Fruit fly (Drosophila melanogaster): ENCODE results near the gene SPE.

The SPE gene

DNA sequence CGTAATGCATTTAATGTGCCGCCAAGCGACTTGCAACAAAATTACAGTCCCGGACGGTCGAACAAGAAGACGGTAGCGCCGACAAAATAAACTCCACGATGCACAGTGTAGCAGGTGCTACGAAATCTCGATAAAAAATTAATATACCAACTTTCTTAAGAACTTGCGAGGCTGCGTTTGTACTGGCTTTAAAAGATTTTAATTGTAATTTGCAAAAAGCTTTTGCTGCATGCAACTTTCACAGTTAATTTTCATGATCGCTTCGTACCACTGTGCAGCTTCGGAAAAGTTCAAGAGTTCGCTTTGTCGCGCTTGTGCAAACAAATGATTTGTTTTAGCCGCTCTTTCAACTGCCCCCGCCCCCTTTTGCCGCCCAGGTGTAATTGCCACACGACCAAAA, 39.9 kb upstream of the SPE start (continued):
- peak; percentile 57 for TF ChIP-seq slp2 (GFP tag; optimal IDR thresholded peaks at IDR 0.05)
- peak; percentile 45 for TF ChIP-seq CG17829 (tag; optimal IDR thresholded peaks at IDR 0.05)
- TF ChIP-seq Nf-YA (GFP tag; IDR thresholded peaks at IDR 0.05) = no peak
- peak; percentile 55; the same call in 1 of the 2 replicates for TF ChIP-seq CG6272 (GFP tag; IDR thresholded peaks at IDR 0.05)
- no peak for TF ChIP-seq pb (GFP tag; optimal IDR thresholded peaks at IDR 0.05)
- TF ChIP-seq dmrt99B (tag; optimal IDR thresholded peaks at IDR 0.05) = peak; percentile 86
- TF ChIP-seq CG10654 (GFP tag; optimal IDR thresholded peaks at IDR 0.05) = peak; percentile 51
- no peak for TF ChIP-seq trh (GFP tag; optimal IDR thresholded peaks at IDR 0.05)
- peak; percentile 73 for TF ChIP-seq CG2712 (tag; optimal IDR thresholded peaks at IDR 0.05)
- peak; percentile 83 for TF ChIP-seq CG14441 (GFP tag; IDR thresholded peaks at IDR 0.05)
- peak; percentile 59 for TF ChIP-seq onecut (GFP tag; IDR thresholded peaks at IDR 0.05)
- TF ChIP-seq CG7987 (GFP tag; optimal IDR thresholded peaks at IDR 0.05) = peak; percentile 5
- TF ChIP-seq CG2199 (GFP tag; IDR thresholded peaks at IDR 0.05) = peak; percentile 49; the same call in 1 of the 3 replicates
- peak; percentile 50 for TF ChIP-seq Atf-2 (GFP tag; optimal IDR thresholded peaks at IDR 0.05)
- TF ChIP-seq Ptx1 (GFP tag; IDR thresholded peaks at IDR 0.05) = peak; percentile 83
- peak; percentile 80 for TF ChIP-seq CG4424 (GFP tag; optimal IDR thresholded peaks at IDR 0.05)
- no peak for TF ChIP-seq Dp (GFP tag; optimal IDR thresholded peaks at IDR 0.05)
- no peak for TF ChIP-seq CG15696 (tag; optimal IDR thresholded peaks at IDR 0.05)
- peak; percentile 54 for TF ChIP-seq CG43689 (GFP tag; IDR thresholded peaks at IDR 0.05)
- peak; percentile 73 for TF ChIP-seq HHEX (GFP tag; optimal IDR thresholded peaks at IDR 0.05)
- peak; percentile 79 for TF ChIP-seq Blimp-1 (GFP tag; optimal IDR thresholded peaks at IDR 0.05)
- TF ChIP-seq zen (tag; optimal IDR thresholded peaks at IDR 0.05) = peak; percentile 19
- no peak for TF ChIP-seq CG3838 (GFP tag; optimal IDR thresholded peaks at IDR 0.05)
- TF ChIP-seq nmo (GFP tag; optimal IDR thresholded peaks at IDR 0.05) = peak; percentile 73
- TF ChIP-seq chif (GFP tag; optimal IDR thresholded peaks at IDR 0.05) = peak; percentile 69 to 77
- peak; percentile 37; the same call in 1 of the 3 replicates for TF ChIP-seq CG14860 (GFP tag; IDR thresholded peaks at IDR 0.05; ENCODE audit: partially characterized antibody)
- no peak for TF ChIP-seq pita (GFP tag; optimal IDR thresholded peaks at IDR 0.05)
- no peak for TF ChIP-seq Lpt (GFP tag; optimal IDR thresholded peaks at IDR 0.05)
- no peak for TF ChIP-seq Bgb (GFP tag; IDR thresholded peaks at IDR 0.05; ENCODE audit: partially characterized antibody)
- TF ChIP-seq CG15073 (GFP tag; optimal IDR thresholded peaks at IDR 0.05) = no peak
- TF ChIP-seq Spps (tag; optimal IDR thresholded peaks at IDR 0.05) = peak; percentile 48
- peak; percentile 71 for TF ChIP-seq ara (GFP tag; IDR thresholded peaks at IDR 0.05)
- peak; percentile 89 for TF ChIP-seq vvl (GFP tag; IDR thresholded peaks at IDR 0.05)
- TF ChIP-seq CG7271 (tag; optimal IDR thresholded peaks at IDR 0.05) = no peak
- TF ChIP-seq CG8359 (GFP tag; optimal IDR thresholded peaks at IDR 0.05; ENCODE audit: borderline replicate concordance) = peak; percentile 12
- TF ChIP-seq Hr78 (GFP tag; optimal IDR thresholded peaks at IDR 0.05) = peak in 1 of 2 experiments; percentile 85
- no peak for TF ChIP-seq emc (GFP tag; optimal IDR thresholded peaks at IDR 0.05)
- TF ChIP-seq cwo (GFP tag; optimal IDR thresholded peaks at IDR 0.05) = peak; percentile 58
- peak; percentile 61 for TF ChIP-seq grau (tag; optimal IDR thresholded peaks at IDR 0.05)
- TF ChIP-seq fd102C (GFP tag; optimal IDR thresholded peaks at IDR 0.05) = no peak
- peak; percentile 73 for TF ChIP-seq Rfx (GFP tag; IDR thresholded peaks at IDR 0.05)
- peak; percentile 56 for TF ChIP-seq tio (GFP tag; optimal IDR thresholded peaks at IDR 0.05)
- TF ChIP-seq CG3995 (GFP tag; optimal IDR thresholded peaks at IDR 0.05) = no peak
- peak; percentile 80 for TF ChIP-seq az2 (GFP tag; optimal IDR thresholded peaks at IDR 0.05)
- peak; percentile 37 for TF ChIP-seq maf-S (GFP tag; optimal IDR thresholded peaks at IDR 0.05)
- TF ChIP-seq CG5180 (GFP tag; optimal IDR thresholded peaks at IDR 0.05) = peak; percentile 38
- TF ChIP-seq tll (GFP tag; optimal IDR thresholded peaks at IDR 0.05) = no peak
- peak; percentile 88 for TF ChIP-seq CG17328 (GFP tag; IDR thresholded peaks at IDR 0.05)
- TF ChIP-seq BtbVII (GFP tag; optimal IDR thresholded peaks at IDR 0.05) = peak; percentile 29
- peak; percentile 49 for TF ChIP-seq Hr3 (GFP tag; optimal IDR thresholded peaks at IDR 0.05)
